Fruit fly (Drosophila melanogaster) whole organism, embryonic: ENCODE measurements around the gene ebd1.

ENCODE experiments used
- Antp ChIP-seq: fragments of 200-800 bp; sonication (Bioruptor generic); optimal IDR thresholded peaks from 3 replicates; lab custom pipeline; 2016; ENCODE audit warnings: missing biosample characterization, missing genetic modification characterization
- Atf3 ChIP-seq: fragments of 200-800 bp; sonication (Bioruptor generic); optimal IDR thresholded peaks from 3 replicates; lab custom pipeline; 2016; ENCODE audit warnings: missing biosample characterization, missing genetic modification characterization
- CG10321 ChIP-seq: fragments of 200-800 bp; sonication (Bioruptor generic); IDR thresholded peaks from 2 replicates; pipeline ENCODE4 v1.3.6; 2022; ENCODE audit warnings: missing biosample characterization, missing genetic modification characterization
- CG11247 ChIP-seq: fragments of 200-800 bp; sonication (Bioruptor generic); IDR thresholded peaks from 2 replicates; pipeline ENCODE4 v1.3.6; 2022; ENCODE audit warnings: missing biosample characterization, missing genetic modification characterization
- CG13624 ChIP-seq: fragments of 200-800 bp; sonication (Bioruptor generic); optimal IDR thresholded peaks from 2 replicates; lab custom pipeline; 2016; ENCODE audit warnings: missing biosample characterization, missing genetic modification characterization
- CG14667 ChIP-seq: fragments of 200-800 bp; sonication (Bioruptor generic); IDR thresholded peaks from 2 replicates; pipeline ENCODE4 v1.3.6; 2022; ENCODE audit warnings: missing biosample characterization, missing genetic modification characterization
- Scr ChIP-seq: fragments of 200-800 bp; sonication (Bioruptor generic); IDR thresholded peaks from 2 replicates; pipeline ENCODE4 v1.3.6; 2022; ENCODE audit warnings: missing biosample characterization, missing genetic modification characterization; ENCODE audit not compliant: partially characterized antibody
- ara ChIP-seq: fragments of 200-800 bp; sonication (Bioruptor generic); IDR thresholded peaks from 2 replicates; pipeline ENCODE4 v1.3.6; 2022; ENCODE audit warnings: missing biosample characterization, missing genetic modification characterization
- pho ChIP-seq: fragments of 200-800 bp; sonication (Bioruptor generic); optimal IDR thresholded peaks from 2 replicates; lab custom pipeline; 2016; ENCODE audit warnings: missing biosample characterization, missing genetic modification characterization
- prd ChIP-seq, 3 experiments: fragments of >200 bp in 2 of 3; fragments of 200-800 bp in 1 of 3; sonication (Bioruptor generic) in 1 of 3; optimal IDR thresholded peaks in 2 of 3; IDR thresholded peaks in 1 of 3; 2 replicates in 2 of 3; 3 replicates in 1 of 3; pipeline versions ENCODE4 v1.3.6 to Lab custom; 2017 to 2022; ENCODE audit warnings: missing biosample characterization in 1 of 3, missing genetic modification characterization in 1 of 3
- pros ChIP-seq: fragments of 200-800 bp; sonication (Bioruptor generic); optimal IDR thresholded peaks from 3 replicates; lab custom pipeline; 2019; ENCODE audit warnings: missing biosample characterization, mild to moderate bottlenecking, missing genetic modification characterization, moderate library complexity
- salm ChIP-seq: fragments of 200-800 bp; sonication (Bioruptor generic); optimal IDR thresholded peaks from 2 replicates; lab custom pipeline; 2018; ENCODE audit warnings: missing biosample characterization, mild to moderate bottlenecking, missing genetic modification characterization
- toy ChIP-seq: fragments of 200-800 bp; sonication (Bioruptor generic); IDR thresholded peaks from 2 replicates; pipeline ENCODE4 v1.3.6; 2022; ENCODE audit warnings: missing biosample characterization, missing genetic modification characterization

- TF ChIP-seq CG14667 (GFP tag; lab: Robert Waterston, UW): no peak
- TF ChIP-seq Antp (GFP tag; lab: Kevin White, UChicago): peak; percentile 29
- TF ChIP-seq pros (GFP tag; lab: Kevin White, UChicago): peak; percentile 73
- 0 out of 2 replicates have a peak, but pooled peaks have one; percentile 17 for TF ChIP-seq CG11247
- no peak for TF ChIP-seq toy
- no peak for TF ChIP-seq CG10321 (GFP tag; lab: Robert Waterston, UW)
- peak; percentile 17 for TF ChIP-seq CG13624 (GFP tag; lab: Kevin White, UChicago)
- TF ChIP-seq Scr (GFP tag; lab: Robert Waterston, UW): peak; percentile 47
- no peak for TF ChIP-seq Atf3
- no peak for TF ChIP-seq prd (optimal IDR thresholded peaks at IDR 0.05; lab: Kevin White, UChicago)
- TF ChIP-seq prd (GFP tag; IDR thresholded peaks at IDR 0.05; lab: Robert Waterston, UW): no peak
- TF ChIP-seq salm (tag; lab: Kevin White, UChicago): peak; percentile 13
- no peak for TF ChIP-seq pho (GFP tag; lab: Kevin White, UChicago)
- no peak for TF ChIP-seq ara (GFP tag; lab: Robert Waterston, UW)
Observed at dm6 chr3L:681793-682369, 3.5 kb downstream of the ebd1 start.
